Worm (Caenorhabditis elegans) whole organism, young adult: ENCODE results near the gene Y58A7A.1.

Experiments
- B0035.1 ChIP-seq: sonication (generic microtip); optimal IDR thresholded peaks from 2 replicates; lab custom pipeline; 2016; ENCODE audit warnings: missing genetic modification characterization, mild to moderate bottlenecking, missing compliant biosample characterization, missing genotype, missing genetic modification reagents
- B0261.1 ChIP-seq: sonication (generic microtip); optimal IDR thresholded peaks from 2 replicates; lab custom pipeline; 2016; ENCODE audit warnings: mild to moderate bottlenecking, missing genetic modification characterization, moderate library complexity, missing compliant biosample characterization
- B0336.3 ChIP-seq: fragments of 200-800 bp; sonication (Bioruptor generic); IDR thresholded peaks from 2 replicates; pipeline ENCODE4 v1.3.6; 2022; ENCODE audit warnings: missing genetic modification characterization, missing compliant biosample characterization
- C17E4.6 ChIP-seq: fragments of 200-800 bp; sonication (Bioruptor generic); IDR thresholded peaks from 2 replicates; pipeline ENCODE4 v1.3.6; 2022; ENCODE audit warnings: missing genetic modification reagents, missing genetic modification characterization, missing compliant biosample characterization
- D2030.7 ChIP-seq: fragments of 200-800 bp; sonication (Bioruptor generic); IDR thresholded peaks from 2 replicates; pipeline ENCODE4 v1.3.6; 2022; ENCODE audit warnings: missing genetic modification reagents, missing genetic modification characterization, missing compliant biosample characterization
- F22D6.2 ChIP-seq: sonication (generic microtip); optimal IDR thresholded peaks from 2 replicates; lab custom pipeline; 2016; ENCODE audit warnings: mild to moderate bottlenecking, missing genetic modification characterization, missing compliant biosample characterization
- F23B12.7 ChIP-seq: sonication (generic microtip); optimal IDR thresholded peaks from 2 replicates; lab custom pipeline; 2017; ENCODE audit warnings: missing genetic modification characterization, mild to moderate bottlenecking, missing compliant biosample characterization, antibody characterized with exemption, moderate library complexity; ENCODE audit not compliant: insufficient read depth
- F33H1.4 ChIP-seq: fragments of 200-800 bp; sonication (Bioruptor generic); IDR thresholded peaks from 2 replicates; pipeline ENCODE4 v1.3.6; 2022; ENCODE audit warnings: missing genetic modification reagents, missing genetic modification characterization, missing compliant biosample characterization
- F49E8.2 ChIP-seq: sonication (generic microtip); optimal IDR thresholded peaks from 3 replicates; lab custom pipeline; 2017; ENCODE audit warnings: missing genetic modification characterization, mild to moderate bottlenecking, missing compliant biosample characterization, antibody characterized with exemption, moderate library complexity; ENCODE audit not compliant: insufficient read depth
- F55B11.4 ChIP-seq: sonication (generic microtip); optimal IDR thresholded peaks from 2 replicates; lab custom pipeline; 2016; ENCODE audit warnings: missing compliant biosample characterization, missing genetic modification characterization, borderline replicate concordance; ENCODE audit not compliant: insufficient read depth
- F57A8.1 ChIP-seq: fragments of 200-800 bp; sonication (Bioruptor generic); optimal IDR thresholded peaks from 2 replicates; lab custom pipeline; 2018; ENCODE audit warnings: mild to moderate bottlenecking, missing genetic modification characterization, moderate library complexity, missing compliant biosample characterization
- F57C9.4 ChIP-seq: sonication (generic microtip); optimal IDR thresholded peaks from 2 replicates; lab custom pipeline; 2017; ENCODE audit warnings: mild to moderate bottlenecking, missing genetic modification characterization, missing compliant biosample characterization
- K11D2.4 ChIP-seq: fragments of 200-800 bp; sonication (Bioruptor generic); IDR thresholded peaks from 2 replicates; pipeline ENCODE4 v1.3.6; 2022; ENCODE audit warnings: missing genetic modification reagents, missing genetic modification characterization, missing compliant biosample characterization
- T26A5.8 ChIP-seq: sonication (generic microtip); optimal IDR thresholded peaks from 2 replicates; lab custom pipeline; 2016; ENCODE audit warnings: missing genetic modification characterization, missing compliant biosample characterization
- attf-5 ChIP-seq: fragments of 200-800 bp; sonication (Bioruptor generic); optimal IDR thresholded peaks from 2 replicates; lab custom pipeline; 2018; ENCODE audit warnings: mild to moderate bottlenecking, missing genetic modification characterization, missing compliant biosample characterization
- cebp-2 ChIP-seq: fragments of 200-800 bp; sonication (Bioruptor generic); IDR thresholded peaks from 2 replicates; pipeline ENCODE4 v1.3.6; 2022; ENCODE audit warnings: missing genetic modification characterization, missing compliant biosample characterization
- chd-7 ChIP-seq: sonication (generic microtip); optimal IDR thresholded peaks from 2 replicates; lab custom pipeline; 2016; ENCODE audit warnings: mild to moderate bottlenecking, missing genetic modification characterization, moderate library complexity, missing compliant biosample characterization
- efl-1 ChIP-seq: fragments of 150-350 bp; optimal IDR thresholded peaks from 2 replicates; lab custom pipeline; 2014; ENCODE audit warnings: missing biosample characterization, missing genetic modification reagents, missing genetic modification characterization
- egl-44 ChIP-seq: fragments of 200-800 bp; sonication (Bioruptor generic); IDR thresholded peaks from 2 replicates; pipeline ENCODE4 v1.3.6; 2022; ENCODE audit warnings: missing genetic modification reagents, missing genetic modification characterization, missing compliant biosample characterization
- ekl-4 ChIP-seq: fragments of 200-800 bp; sonication (Bioruptor generic); IDR thresholded peaks from 2 replicates; pipeline ENCODE4 v1.3.6; 2022; ENCODE audit warnings: missing genetic modification reagents, missing genetic modification characterization, missing compliant biosample characterization
- hlh-12 ChIP-seq: sonication (generic microtip); optimal IDR thresholded peaks from 2 replicates; lab custom pipeline; 2016; ENCODE audit warnings: missing genetic modification characterization, missing compliant biosample characterization
- hmg-1.2 ChIP-seq: fragments of 200-800 bp; sonication (Bioruptor generic); IDR thresholded peaks from 2 replicates; pipeline ENCODE4 v1.3.6; 2022; ENCODE audit warnings: missing genetic modification reagents, missing genetic modification characterization, missing compliant biosample characterization
- hmg-20 ChIP-seq: fragments of 200-800 bp; sonication (Bioruptor generic); IDR thresholded peaks from 2 replicates; pipeline ENCODE4 v1.3.6; 2022; ENCODE audit warnings: missing genetic modification reagents, missing genetic modification characterization, missing compliant biosample characterization
- lag-1 ChIP-seq: fragments of 200-800 bp; sonication (Bioruptor generic); IDR thresholded peaks from 2 replicates; pipeline ENCODE4 v1.3.6; 2022; ENCODE audit warnings: missing genetic modification reagents, missing genetic modification characterization, missing compliant biosample characterization
- lin-26 ChIP-seq: fragments of 200-800 bp; sonication (Bioruptor generic); IDR thresholded peaks from 2 replicates; pipeline ENCODE4 v1.3.6; 2022; ENCODE audit warnings: missing genetic modification reagents, missing genetic modification characterization, missing compliant biosample characterization
- lir-1 ChIP-seq: fragments of 200-800 bp; sonication (Bioruptor generic); conservative IDR thresholded peaks from 2 replicates; pipeline ENCODE4 v1.3.6; 2022; ENCODE audit warnings: missing genetic modification reagents, missing genetic modification characterization, missing compliant biosample characterization
- lsl-1 ChIP-seq: fragments of 200-800 bp; sonication (Bioruptor generic); optimal IDR thresholded peaks from 2 replicates; lab custom pipeline; 2018; ENCODE audit warnings: mild to moderate bottlenecking, missing genetic modification characterization, moderate library complexity, missing compliant biosample characterization
- madf-10 ChIP-seq: sonication (generic microtip); optimal IDR thresholded peaks from 2 replicates; lab custom pipeline; 2016; ENCODE audit warnings: mild to moderate bottlenecking, missing genetic modification characterization, missing compliant biosample characterization
- mcd-1 ChIP-seq: fragments of 200-800 bp; sonication (Bioruptor generic); IDR thresholded peaks from 2 replicates; pipeline ENCODE4 v1.3.6; 2022; ENCODE audit warnings: missing genetic modification reagents, missing genetic modification characterization, missing compliant biosample characterization
- nfya-2 ChIP-seq: fragments of 200-800 bp; sonication (Bioruptor generic); IDR thresholded peaks from 2 replicates; pipeline ENCODE4 v1.3.6; 2022; ENCODE audit warnings: missing genetic modification reagents, missing genetic modification characterization, missing compliant biosample characterization
- nhr-27 ChIP-seq: fragments of 200-800 bp; sonication (Bioruptor generic); optimal IDR thresholded peaks from 2 replicates; lab custom pipeline; 2018; ENCODE audit warnings: mild to moderate bottlenecking, missing genetic modification characterization, moderate library complexity, missing compliant biosample characterization
- nhr-90 ChIP-seq: sonication (generic microtip); optimal IDR thresholded peaks from 2 replicates; lab custom pipeline; 2016; ENCODE audit warnings: missing genotype, mild to moderate bottlenecking, missing genetic modification characterization, missing compliant biosample characterization
- pbrm-1 ChIP-seq: fragments of 200-800 bp; sonication (Bioruptor generic); IDR thresholded peaks from 2 replicates; pipeline ENCODE4 v1.3.6; 2022; ENCODE audit warnings: missing genetic modification reagents, missing genetic modification characterization, missing compliant biosample characterization
- pha-4 ChIP-seq: fragments of 150-350 bp; sonication (generic microtip); optimal IDR thresholded peaks from 2 replicates; lab custom pipeline; 2014; ENCODE audit warnings: missing biosample characterization, missing genetic modification reagents, missing genetic modification characterization
- rec-8 ChIP-seq, 2 experiments: sonication (generic microtip); optimal IDR thresholded peaks; 2 replicates each; lab custom pipeline; 2016; ENCODE audit warnings: mild to moderate bottlenecking in 2 of 2, missing genetic modification characterization in 2 of 2, missing genetic modification reagents in 2 of 2, missing genotype in 2 of 2, missing biosample characterization in 1 of 2, missing compliant biosample characterization in 1 of 2, moderate library complexity in 1 of 2
- sdz-38 ChIP-seq: sonication (generic microtip); optimal IDR thresholded peaks from 2 replicates; lab custom pipeline; 2016; ENCODE audit warnings: missing genotype, missing genetic modification characterization, missing compliant biosample characterization
- snpc-1.1 ChIP-seq: sonication (generic microtip); optimal IDR thresholded peaks from 2 replicates; lab custom pipeline; 2017; ENCODE audit warnings: missing genetic modification characterization, mild to moderate bottlenecking, missing compliant biosample characterization, antibody characterized with exemption, moderate library complexity, missing genotype, missing genetic modification reagents; ENCODE audit not compliant: insufficient read depth
- snpc-1.3 ChIP-seq: sonication (generic microtip); optimal IDR thresholded peaks from 2 replicates; lab custom pipeline; 2017; ENCODE audit warnings: missing genetic modification characterization, mild to moderate bottlenecking, missing compliant biosample characterization, antibody characterized with exemption, moderate library complexity, missing genotype, missing genetic modification reagents; ENCODE audit not compliant: insufficient read depth
- snpc-4 ChIP-seq, 5 experiments: fragments of 150-350 bp in 1 of 5; sonication (generic microtip) in 4 of 5; optimal IDR thresholded peaks; 2 replicates each; lab custom pipeline; 2014 to 2018; ENCODE audit warnings: missing genetic modification characterization in 5 of 5, missing biosample characterization in 3 of 5, antibody characterized with exemption in 2 of 5, mild to moderate bottlenecking in 2 of 5, missing compliant biosample characterization in 2 of 5, missing genotype in 2 of 5, moderate library complexity in 2 of 5, missing genetic modification reagents in 1 of 5
- somi-1 ChIP-seq: fragments of 200-800 bp; sonication (Bioruptor generic); optimal IDR thresholded peaks from 2 replicates; lab custom pipeline; 2018; ENCODE audit warnings: mild to moderate bottlenecking, missing genetic modification characterization, missing compliant biosample characterization
- tbx-9 ChIP-seq: sonication (generic microtip); optimal IDR thresholded peaks from 2 replicates; lab custom pipeline; 2016; ENCODE audit warnings: borderline replicate concordance, missing genetic modification characterization, inconsistent platforms, missing compliant biosample characterization
- tlf-1 ChIP-seq: fragments of 200-800 bp; sonication (Bioruptor generic); optimal IDR thresholded peaks from 2 replicates; lab custom pipeline; 2018; ENCODE audit warnings: mild to moderate bottlenecking, missing genetic modification characterization, missing compliant biosample characterization
- unc-62 ChIP-seq: fragments of 150-350 bp; optimal IDR thresholded peaks from 2 replicates; lab custom pipeline; 2014; ENCODE audit warnings: missing biosample characterization, missing genetic modification reagents, missing genetic modification characterization
- zfh-2 ChIP-seq: fragments of 200-800 bp; sonication (Bioruptor generic); conservative IDR thresholded peaks from 2 replicates; pipeline ENCODE4 v1.3.6; 2022; ENCODE audit warnings: missing genetic modification reagents, missing genetic modification characterization, missing compliant biosample characterization
- zim-3 ChIP-seq: sonication (generic microtip); optimal IDR thresholded peaks from 2 replicates; lab custom pipeline; 2017; ENCODE audit warnings: mild to moderate bottlenecking, missing genetic modification characterization, moderate library complexity, missing compliant biosample characterization
- ztf-28 ChIP-seq: fragments of 200-800 bp; sonication (Bioruptor generic); IDR thresholded peaks from 2 replicates; pipeline ENCODE4 v1.3.6; 2022; ENCODE audit warnings: missing genetic modification reagents, missing genetic modification characterization, missing compliant biosample characterization

Y58A7A.1 gene

DNA sequence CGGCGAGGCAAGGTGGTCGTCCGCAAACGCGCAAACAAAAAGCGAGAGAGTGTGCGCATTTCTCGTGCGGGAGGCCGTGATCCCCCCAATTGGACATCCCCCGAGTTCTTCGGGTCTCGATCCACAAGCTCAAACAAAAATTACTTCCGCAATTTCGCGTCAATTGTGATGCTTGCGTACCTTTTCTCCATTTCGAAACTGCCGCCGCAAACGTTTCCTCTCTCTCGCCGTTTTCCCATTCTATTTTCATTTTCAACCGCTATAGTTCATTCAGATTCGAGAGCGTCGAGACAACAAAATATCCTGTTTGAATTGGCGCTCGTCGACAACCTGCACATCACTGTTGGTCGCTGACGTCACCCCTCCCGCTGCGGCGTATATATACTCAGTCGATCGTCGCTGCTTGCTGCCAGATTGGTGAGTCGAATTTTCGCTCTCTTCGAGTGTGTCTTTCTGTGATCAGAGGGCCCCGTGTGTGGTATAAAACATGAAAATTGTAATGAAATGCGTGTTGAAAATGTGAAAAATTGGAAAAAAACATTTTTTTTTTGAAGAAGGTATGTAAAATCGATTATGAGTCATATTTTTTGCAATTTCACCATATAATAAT, 19.9 kb downstream of the Y58A7A.1 start, which contains the start of the genes pqn-51 and K11D12.14 (continued):
- TF ChIP-seq tbx-9 (tag; lab: Kevin White, UChicago): no peak
- TF ChIP-seq ztf-28 (GFP tag; lab: Robert Waterston, UW): 0 out of 2 replicates have a peak, but pooled peaks have one; percentile 35
- TF ChIP-seq F23B12.7 (tag; lab: Kevin White, UChicago): peak; percentile 43
- peak; percentile 76; the same call in 1 of the 2 replicates for TF ChIP-seq egl-44 (GFP tag; lab: Robert Waterston, UW)
- peak; percentile 59; the same call in 1 of the 2 replicates for TF ChIP-seq hmg-20 (GFP tag; lab: Robert Waterston, UW)
- peak; percentile 94 for TF ChIP-seq K11D2.4 (GFP tag; lab: Robert Waterston, UW)
- TF ChIP-seq nfya-2 (GFP tag; lab: Robert Waterston, UW): no peak
- no peak for TF ChIP-seq lag-1 (GFP tag; lab: Robert Waterston, UW)
- peak; percentile 7 for TF ChIP-seq snpc-1.3 (tag; lab: Kevin White, UChicago)
- TF ChIP-seq F22D6.2 (tag; lab: Kevin White, UChicago): peak; percentile 35
- no peak for TF ChIP-seq hlh-12 (tag; lab: Kevin White, UChicago)
- no peak for TF ChIP-seq F49E8.2 (tag; lab: Kevin White, UChicago)
- TF ChIP-seq F57A8.1 (GFP tag; lab: Kevin White, UChicago): no peak
- peak; percentile 51 for TF ChIP-seq pha-4 (tag; lab: Kevin White, UChicago)
- 0 out of 2 replicates have a peak, but pooled peaks have one; percentile 32 for TF ChIP-seq C17E4.6 (GFP tag; lab: Robert Waterston, UW)
- TF ChIP-seq somi-1 (GFP tag; lab: Kevin White, UChicago): peak; percentile 77
- no peak for TF ChIP-seq chd-7 (tag; lab: Kevin White, UChicago)
- TF ChIP-seq B0035.1 (tag; lab: Kevin White, UChicago): peak; percentile 19
- no peak for TF ChIP-seq snpc-1.1 (tag; lab: Kevin White, UChicago)
- no peak for TF ChIP-seq snpc-4 (GFP tag; optimal IDR thresholded peaks at IDR 0.05; lab: Kevin White, UChicago)
- TF ChIP-seq snpc-4 (tag; optimal IDR thresholded peaks at IDR 0.05; lab: Kevin White, UChicago): peak in 3 of 4 experiments; percentile 21 to 71 (median 68)
- TF ChIP-seq attf-5: peak; percentile 94
- TF ChIP-seq nhr-90: peak; percentile 8
- peak; percentile 90 for TF ChIP-seq D2030.7
- no peak for TF ChIP-seq sdz-38
- no peak for TF ChIP-seq F57C9.4 (tag; lab: Kevin White, UChicago)
- TF ChIP-seq F33H1.4 (GFP tag; lab: Robert Waterston, UW): peak; percentile 73
- TF ChIP-seq cebp-2 (GFP tag; lab: Robert Waterston, UW): no peak
- TF ChIP-seq lin-26: peak; percentile 81
- no peak for TF ChIP-seq B0261.1 (tag; lab: Kevin White, UChicago)
- peak; percentile 96 for TF ChIP-seq ekl-4
- TF ChIP-seq B0336.3 (GFP tag; lab: Robert Waterston, UW): no peak
- peak; percentile 44 for TF ChIP-seq efl-1 (GFP tag; lab: Kevin White, UChicago)
- TF ChIP-seq rec-8 (tag; optimal IDR thresholded peaks at IDR 0.05; lab: Kevin White, UChicago): no peak
- TF ChIP-seq unc-62 (GFP tag; lab: Kevin White, UChicago): peak; percentile 30
- no peak for TF ChIP-seq nhr-27
- no peak for TF ChIP-seq F55B11.4 (tag; lab: Kevin White, UChicago)
- TF ChIP-seq mcd-1 (GFP tag; lab: Robert Waterston, UW): peak; percentile 96
- TF ChIP-seq zim-3: no peak
- peak; percentile 55 for TF ChIP-seq lsl-1 (GFP tag; lab: Kevin White, UChicago)
- peak; percentile 93 for TF ChIP-seq zfh-2 (GFP tag; lab: Robert Waterston, UW)
- no peak for TF ChIP-seq T26A5.8 (tag; lab: Kevin White, UChicago)
- peak; percentile 81 for TF ChIP-seq hmg-1.2 (GFP tag; lab: Robert Waterston, UW)
- TF ChIP-seq pbrm-1: peak; percentile 88
- TF ChIP-seq tlf-1 (GFP tag; lab: Kevin White, UChicago): peak; percentile 61
- peak; percentile 62; the same call in 1 of the 2 replicates for TF ChIP-seq lir-1
- peak; percentile 85 for TF ChIP-seq madf-10 (tag; lab: Kevin White, UChicago)
